Fruit fly (Drosophila melanogaster): Measurements from ENCODE around the gene CG4537.

CG4537 gene

dm6 chr2L:9894871-9895364 lies 4.2 kb downstream of the CG4537 start, which contains the start of gene Bka:
Gene Bka (plus strand): TSS chr2L:9895287.
- TF ChIP-seq GATAd (GFP tag; optimal IDR thresholded peaks at IDR 0.05) (no peak), psq (GFP tag; optimal IDR thresholded peaks at IDR 0.05) (peak; percentile 21), CrebA (GFP tag; optimal IDR thresholded peaks at IDR 0.05; ENCODE audit: borderline replicate concordance) (no peak), Rel (GFP tag; optimal IDR thresholded peaks at IDR 0.05) (no peak), Rel (tag; optimal IDR thresholded peaks at IDR 0.05) (peak; percentile 50), N (GFP tag; optimal IDR thresholded peaks at IDR 0.05) (no peak), dl (GFP tag; optimal IDR thresholded peaks at IDR 0.05; ENCODE audit: insufficient read depth in 1 of 2, partially characterized antibody in 2 of 2) (no peak), sv (GFP tag; optimal IDR thresholded peaks at IDR 0.05) (peak; percentile 52), br (GFP tag; optimal IDR thresholded peaks at IDR 0.05) (peak; percentile 36), sage (GFP tag; optimal IDR thresholded peaks at IDR 0.05) (peak; percentile 55), CG9705 (GFP tag; optimal IDR thresholded peaks at IDR 0.05) (peak; percentile 30), Dfd (GFP tag; optimal IDR thresholded peaks at IDR 0.05) (no peak), Vsx2 (GFP tag; optimal IDR thresholded peaks at IDR 0.05; ENCODE audit: partially characterized antibody) (no peak), brk (GFP tag; optimal IDR thresholded peaks at IDR 0.05) (peak; percentile 86), CG32264 (GFP tag; optimal IDR thresholded peaks at IDR 0.05) (no peak), pan (optimal IDR thresholded peaks at IDR 0.05) (no peak), Myc (optimal IDR thresholded peaks at IDR 0.05) (peak; percentile 82), h (GFP tag; optimal IDR thresholded peaks at IDR 0.05) (peak; percentile 56), Jra (GFP tag; optimal IDR thresholded peaks at IDR 0.05) (no peak), HLH106 (tag; optimal IDR thresholded peaks at IDR 0.05) (peak; percentile 49), dsf (GFP tag; optimal IDR thresholded peaks at IDR 0.05; ENCODE audit: borderline replicate concordance) (no peak), Hr78 (GFP tag; optimal IDR thresholded peaks at IDR 0.05) (no peak), foxo (GFP tag; optimal IDR thresholded peaks at IDR 0.05) (peak in 1 of 2 experiments; percentile 43), ey (GFP tag; optimal IDR thresholded peaks at IDR 0.05) (no peak), OdsH (GFP tag; optimal IDR thresholded peaks at IDR 0.05) (peak; percentile 60), lola (GFP tag; optimal IDR thresholded peaks at IDR 0.05) (no peak), rgr (GFP tag; optimal IDR thresholded peaks at IDR 0.05) (peak; percentile 76), Dif (GFP tag; optimal IDR thresholded peaks at IDR 0.05; ENCODE audit: partially characterized antibody) (no peak), usp (GFP tag; optimal IDR thresholded peaks at IDR 0.05) (no peak), woc (GFP tag; optimal IDR thresholded peaks at IDR 0.05) (no peak), Sp1 (GFP tag; optimal IDR thresholded peaks at IDR 0.05) (peak; percentile 76), fru (GFP tag; optimal IDR thresholded peaks at IDR 0.05) (no peak), dmrt93B (GFP tag; optimal IDR thresholded peaks at IDR 0.05) (no peak), Mio (GFP tag; optimal IDR thresholded peaks at IDR 0.05) (no peak), Hr83 (GFP tag; optimal IDR thresholded peaks at IDR 0.05; ENCODE audit: poor library complexity, severe bottlenecking) (no peak), Abd-B (GFP tag; optimal IDR thresholded peaks at IDR 0.05) (no peak), jim (GFP tag; optimal IDR thresholded peaks at IDR 0.05) (no peak), Hnf4 (GFP tag; optimal IDR thresholded peaks at IDR 0.05) (peak; percentile 66), tai (GFP tag; optimal IDR thresholded peaks at IDR 0.05) (no peak)

- TF ChIP-seq jim (GFP tag; optimal IDR thresholded peaks at IDR 0.05) = no peak
- no peak for TF ChIP-seq N (GFP tag; optimal IDR thresholded peaks at IDR 0.05)
- no peak for TF ChIP-seq Rel (GFP tag; optimal IDR thresholded peaks at IDR 0.05)
- peak; percentile 2 for TF ChIP-seq Rel (tag; optimal IDR thresholded peaks at IDR 0.05)
- no peak for TF ChIP-seq woc (GFP tag; optimal IDR thresholded peaks at IDR 0.05)
- TF ChIP-seq HLH106 (tag; optimal IDR thresholded peaks at IDR 0.05) = no peak
- peak; percentile 48 for TF ChIP-seq h (GFP tag; optimal IDR thresholded peaks at IDR 0.05)
- no peak for TF ChIP-seq Dfd (GFP tag; optimal IDR thresholded peaks at IDR 0.05)
- peak; percentile 83 for TF ChIP-seq brk (GFP tag; optimal IDR thresholded peaks at IDR 0.05)
- TF ChIP-seq Jra (GFP tag; optimal IDR thresholded peaks at IDR 0.05) = peak; percentile 47
- peak; percentile 79 for TF ChIP-seq Hnf4 (GFP tag; optimal IDR thresholded peaks at IDR 0.05)
- TF ChIP-seq CG9705 (GFP tag; optimal IDR thresholded peaks at IDR 0.05) = peak; percentile 25
- TF ChIP-seq br (GFP tag; optimal IDR thresholded peaks at IDR 0.05) = peak; percentile 51
- TF ChIP-seq OdsH (GFP tag; optimal IDR thresholded peaks at IDR 0.05) = peak; percentile 41
- peak; percentile 62 for TF ChIP-seq Sp1 (GFP tag; optimal IDR thresholded peaks at IDR 0.05)
- no peak for TF ChIP-seq psq (GFP tag; optimal IDR thresholded peaks at IDR 0.05)
- peak; percentile 19 for TF ChIP-seq sv (GFP tag; optimal IDR thresholded peaks at IDR 0.05)
- TF ChIP-seq Myc (optimal IDR thresholded peaks at IDR 0.05) = peak; percentile 53
- TF ChIP-seq Mio (GFP tag; optimal IDR thresholded peaks at IDR 0.05) = peak; percentile 8
- TF ChIP-seq Hr83 (GFP tag; optimal IDR thresholded peaks at IDR 0.05; ENCODE audit: poor library complexity, severe bottlenecking) = peak; percentile 71
- no peak for TF ChIP-seq GATAd (GFP tag; optimal IDR thresholded peaks at IDR 0.05)
- peak in 1 of 2 experiments; percentile 40 for TF ChIP-seq foxo (GFP tag; optimal IDR thresholded peaks at IDR 0.05)
- TF ChIP-seq Vsx2 (GFP tag; optimal IDR thresholded peaks at IDR 0.05; ENCODE audit: partially characterized antibody) = no peak
- no peak for TF ChIP-seq tai (GFP tag; optimal IDR thresholded peaks at IDR 0.05)
- peak; percentile 9 for TF ChIP-seq ey (GFP tag; optimal IDR thresholded peaks at IDR 0.05)
- peak; percentile 47 for TF ChIP-seq dsf (GFP tag; optimal IDR thresholded peaks at IDR 0.05; ENCODE audit: borderline replicate concordance)
- peak; percentile 32 for TF ChIP-seq fru (GFP tag; optimal IDR thresholded peaks at IDR 0.05)
- TF ChIP-seq Abd-B (GFP tag; optimal IDR thresholded peaks at IDR 0.05) = no peak
- peak; percentile 69 for TF ChIP-seq rgr (GFP tag; optimal IDR thresholded peaks at IDR 0.05)
Measured at dm6 chr2L:9897296-9897695, 6.6 kb downstream of the CG4537 start, which contains the start of gene RpS2. Gene RpS2 (minus strand): TSS chr2L:9897552.
